Fruit fly (Drosophila melanogaster): ENCODE measurements around the gene CG11333.

DNA sequence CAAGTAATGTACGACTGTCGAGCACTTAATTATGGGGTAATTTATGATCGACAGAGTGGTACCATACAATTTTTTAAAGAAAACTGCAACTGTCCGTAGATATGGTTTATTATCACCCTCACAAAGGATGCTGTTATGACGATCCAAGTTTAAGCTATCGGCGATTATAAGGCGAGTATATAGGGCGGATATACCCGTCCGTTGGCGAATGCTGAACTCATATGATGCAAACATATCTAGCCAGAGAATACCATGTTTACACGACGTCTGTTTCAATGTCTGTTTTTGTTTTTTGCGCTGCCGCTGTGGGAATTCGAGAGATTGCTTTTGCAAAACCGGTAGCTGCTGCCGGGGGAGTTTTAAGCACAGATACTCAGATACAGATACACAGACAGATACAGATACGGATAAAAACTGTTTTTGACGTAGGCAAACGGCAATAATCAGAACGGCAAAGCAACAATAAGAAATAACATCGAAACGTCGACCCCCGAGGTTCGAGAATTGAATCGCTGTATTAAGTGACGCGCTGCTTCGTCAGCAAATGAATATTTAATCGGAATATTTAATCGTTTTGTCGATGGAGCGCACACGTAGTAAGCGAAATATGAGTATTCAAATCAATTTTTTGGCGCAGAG lies 25.6 kb upstream of the CG11333 start:
- TF ChIP-seq CG2889 (GFP tag; IDR thresholded peaks at IDR 0.05) (no peak), Adf1 (GFP tag; IDR thresholded peaks at IDR 0.05) (no peak; the same call in 1 of the 2 replicates), CG4730 (GFP tag; IDR thresholded peaks at IDR 0.05) (no peak), hth (optimal IDR thresholded peaks at IDR 0.05) (no peak), vnd (GFP tag; IDR thresholded peaks at IDR 0.05; ENCODE audit: partially characterized antibody) (no peak), Opbp (GFP tag; IDR thresholded peaks at IDR 0.05; ENCODE audit: partially characterized antibody) (no peak), CG6175 (GFP tag; IDR thresholded peaks at IDR 0.05) (no peak), trh (GFP tag; optimal IDR thresholded peaks at IDR 0.05) (no peak), ash1 (GFP tag; optimal IDR thresholded peaks at IDR 0.05) (no peak), unpg (GFP tag; optimal IDR thresholded peaks at IDR 0.05) (no peak), Scr (GFP tag; IDR thresholded peaks at IDR 0.05; ENCODE audit: partially characterized antibody) (no peak)
